Fruit fly (Drosophila melanogaster): ENCODE measurements around the gene Agpat2.

DNA sequence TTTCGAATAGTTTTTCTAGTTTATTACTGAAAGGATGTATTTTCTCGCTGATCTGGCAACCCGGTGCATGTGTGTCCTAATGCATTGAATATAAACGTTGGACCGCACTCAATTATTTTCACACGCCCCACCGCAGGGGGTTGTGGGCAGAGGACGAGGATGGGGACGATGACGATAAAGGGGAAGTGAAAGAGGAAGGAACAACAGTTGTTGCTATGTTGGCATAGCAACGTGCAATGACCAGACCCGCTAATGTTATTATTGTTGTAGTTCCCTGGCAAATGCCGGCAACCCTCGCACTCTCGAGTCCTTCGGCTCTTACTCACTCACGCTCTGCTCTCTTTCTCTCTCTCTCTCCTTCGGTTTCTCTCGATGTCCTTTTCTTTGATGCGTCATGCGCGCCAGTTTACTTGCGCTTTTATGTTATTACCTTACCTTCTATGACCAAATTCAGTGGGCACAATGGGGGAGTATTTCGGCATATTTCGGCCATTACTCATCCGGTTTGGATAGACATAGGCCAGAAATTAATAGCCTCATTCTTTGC lies 39.1 kb downstream of the Agpat2 start:
- TF ChIP-seq CG7101 (tag; optimal IDR thresholded peaks at IDR 0.05) (no peak), CG7045 (GFP tag; optimal IDR thresholded peaks at IDR 0.05) (no peak), toe (GFP tag; optimal IDR thresholded peaks at IDR 0.05) (no peak), CG12768 (GFP tag; optimal IDR thresholded peaks at IDR 0.05) (no peak), Hr96 (GFP tag; optimal IDR thresholded peaks at IDR 0.05) (no peak), Mnt (GFP tag; optimal IDR thresholded peaks at IDR 0.05) (no peak), cnc (optimal IDR thresholded peaks at IDR 0.05) (no peak)
